Fruit fly (Drosophila melanogaster): ENCODE measurements around the gene CG17141.

DNA sequence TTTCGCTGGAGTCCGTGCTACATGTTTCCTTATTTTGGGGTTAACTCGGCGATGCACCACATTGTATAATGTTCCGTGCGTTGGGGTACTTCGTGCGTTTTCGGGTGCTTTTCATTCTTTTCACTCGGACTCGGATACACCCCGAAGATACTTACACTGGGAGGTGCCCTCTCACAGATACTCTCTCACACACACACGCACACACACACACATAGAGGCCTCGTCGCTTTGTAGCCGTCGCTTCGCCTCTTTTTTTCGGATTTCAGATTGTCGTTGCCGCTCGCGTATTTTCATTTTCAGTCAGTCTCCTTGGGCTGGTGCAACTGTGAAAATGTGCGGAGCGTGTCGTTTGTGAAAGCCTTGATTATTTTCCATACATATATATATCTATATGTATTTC, 34.0 kb upstream of the CG17141 start:
- TF ChIP-seq CG30020 (tag; optimal IDR thresholded peaks at IDR 0.05) (no peak), Jarid2 (GFP tag; optimal IDR thresholded peaks at IDR 0.05) (peak; percentile 56), jumu (GFP tag; optimal IDR thresholded peaks at IDR 0.05) (no peak), ERR (GFP tag; optimal IDR thresholded peaks at IDR 0.05) (no peak), Xbp1 (GFP tag; optimal IDR thresholded peaks at IDR 0.05) (no peak), CG8089 (GFP tag; optimal IDR thresholded peaks at IDR 0.05) (no peak), CG10959 (GFP tag; IDR thresholded peaks at IDR 0.05) (no peak), CG10274 (GFP tag; optimal IDR thresholded peaks at IDR 0.05) (no peak)
